Worm (Caenorhabditis elegans) whole organism, midembryonic: ENCODE results near the gene Y47D7A.19.

Experiments
- T22C8.4 ChIP-seq: fragments of 200-800 bp; sonication (Bioruptor generic); IDR thresholded peaks from 2 replicates; pipeline ENCODE4 v1.3.6; 2022; ENCODE audit warnings: missing genetic modification characterization, missing compliant biosample characterization
- flt-1 ChIP-seq: fragments of 200-800 bp; sonication (Bioruptor generic); IDR thresholded peaks from 2 replicates; pipeline ENCODE4 v1.3.6; 2022; ENCODE audit warnings: missing genetic modification characterization, missing compliant biosample characterization
- ztf-23 ChIP-seq: fragments of 200-800 bp; sonication (Bioruptor generic); IDR thresholded peaks from 2 replicates; pipeline ENCODE4 v1.3.6; 2022; ENCODE audit warnings: missing genetic modification reagents, missing genetic modification characterization, missing compliant biosample characterization

DNA sequence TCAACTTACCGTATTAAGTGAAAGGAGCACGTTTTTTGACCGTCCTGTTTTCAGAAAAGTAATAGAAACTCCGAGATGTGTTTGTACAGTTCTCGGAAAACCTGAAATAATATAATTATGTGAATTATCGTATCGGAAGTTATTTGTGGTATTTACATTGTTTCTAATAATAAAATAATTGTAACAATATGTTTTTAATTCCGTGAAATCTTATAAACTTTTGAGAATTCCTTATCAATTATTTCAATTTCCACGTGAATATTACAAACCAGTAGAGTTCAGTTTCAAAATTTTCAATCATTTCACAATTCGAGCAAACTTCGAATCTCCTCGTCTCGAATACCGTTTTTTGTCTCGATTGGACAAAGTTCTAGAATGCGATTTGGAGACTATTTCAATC is 46.9 kb downstream of the Y47D7A.19 start, which contains the start of gene T08H10.3:
- TF ChIP-seq ztf-23 (GFP tag; lab: Robert Waterston, UW) (no peak), T22C8.4 (GFP tag; lab: Robert Waterston, UW) (no peak), flt-1 (GFP tag; lab: Robert Waterston, UW) (no peak)
